Worm (Caenorhabditis elegans): Measurements from ENCODE around the gene srab-12.

Gene srab-12

ce11 chrV:17783542-17783941 lies at the start of gene srab-12:
srab-12 (minus strand) TSS chrV:17783642.
- TF ChIP-seq lin-32 (GFP tag; optimal IDR thresholded peaks at IDR 0.05): no peak
- TF ChIP-seq mep-1 (tag; optimal IDR thresholded peaks at IDR 0.05): no peak
- TF ChIP-seq nhr-76 (tag; optimal IDR thresholded peaks at IDR 0.05): no peak
- no peak for TF ChIP-seq sptf-1 (tag; optimal IDR thresholded peaks at IDR 0.05)
- no peak for TF ChIP-seq M03D4.4 (tag; optimal IDR thresholded peaks at IDR 0.05)
- no peak for TF ChIP-seq elt-3 (tag; optimal IDR thresholded peaks at IDR 0.05)
- no peak for TF ChIP-seq nhr-237 (tag; optimal IDR thresholded peaks at IDR 0.05)
- TF ChIP-seq ces-1 (GFP tag; optimal IDR thresholded peaks at IDR 0.05): no peak
- no peak for TF ChIP-seq ham-2 (GFP tag; optimal IDR thresholded peaks at IDR 0.05)
- TF ChIP-seq unc-120 (tag; optimal IDR thresholded peaks at IDR 0.05; ENCODE audit: poor library complexity, severe bottlenecking): no peak
- no peak for TF ChIP-seq mls-2 (tag; optimal IDR thresholded peaks at IDR 0.05)
- no peak for TF ChIP-seq ceh-43 (GFP tag; optimal IDR thresholded peaks at IDR 0.05)
- TF ChIP-seq nhr-12 (tag; optimal IDR thresholded peaks at IDR 0.05): no peak
- no peak for TF ChIP-seq nhr-2 (tag; optimal IDR thresholded peaks at IDR 0.05)
- no peak for TF ChIP-seq nhr-28 (tag; optimal IDR thresholded peaks at IDR 0.05)
- TF ChIP-seq ceh-39 (tag; optimal IDR thresholded peaks at IDR 0.05): no peak
- TF ChIP-seq ztf-11 (tag; optimal IDR thresholded peaks at IDR 0.05): no peak
- TF ChIP-seq zip-8 (tag; optimal IDR thresholded peaks at IDR 0.05): no peak
- no peak for TF ChIP-seq snpc-4 (tag; optimal IDR thresholded peaks at IDR 0.05)

- no peak for TF ChIP-seq ceh-43 (GFP tag; optimal IDR thresholded peaks at IDR 0.05)
Measured at ce11 chrV:17831350-17831749, 47.9 kb upstream of the srab-12 start, which contains the start of gene srh-303. srh-303 (plus strand) TSS chrV:17831650.

DNA sequence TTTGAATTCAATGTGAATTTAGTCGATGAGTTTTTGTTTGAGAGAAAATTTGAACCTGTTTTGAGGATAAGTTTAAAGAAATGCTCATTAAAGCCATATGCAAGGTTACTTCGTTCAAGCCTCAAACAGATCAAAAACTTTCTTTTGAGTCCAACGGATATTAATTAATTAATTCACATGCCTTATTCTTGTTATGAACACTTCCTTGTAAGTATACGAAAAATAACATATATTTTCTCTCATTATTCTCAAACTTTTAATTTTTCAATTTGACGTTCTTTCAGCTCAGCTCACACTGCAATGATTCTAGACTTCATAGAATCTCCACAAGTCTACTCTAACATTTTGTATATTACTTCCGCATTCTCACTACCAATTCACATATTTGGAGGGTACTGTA lies 44.9 kb upstream of the srab-12 start, which contains the start of gene srh-304:
Gene srh-304, plus strand, starts transcription at position 301 of the 400 bp plus-strand sequence.
- TF ChIP-seq tbx-8 (GFP tag; optimal IDR thresholded peaks at IDR 0.05) (no peak), ztf-11 (tag; optimal IDR thresholded peaks at IDR 0.05) (no peak), M03D4.4 (tag; optimal IDR thresholded peaks at IDR 0.05) (no peak), nhr-237 (tag; optimal IDR thresholded peaks at IDR 0.05) (no peak), mls-2 (tag; optimal IDR thresholded peaks at IDR 0.05) (no peak), ham-2 (GFP tag; optimal IDR thresholded peaks at IDR 0.05) (no peak), mab-5 (tag; optimal IDR thresholded peaks at IDR 0.05) (no peak), lin-13 (tag; optimal IDR thresholded peaks at IDR 0.05) (no peak), ces-1 (GFP tag; optimal IDR thresholded peaks at IDR 0.05) (no peak), drap-1 (GFP tag; optimal IDR thresholded peaks at IDR 0.05) (no peak), mep-1 (tag; optimal IDR thresholded peaks at IDR 0.05) (no peak), nhr-12 (tag; optimal IDR thresholded peaks at IDR 0.05) (no peak), sem-2 (GFP tag; optimal IDR thresholded peaks at IDR 0.05) (no peak), zip-8 (tag; optimal IDR thresholded peaks at IDR 0.05) (no peak), bed-3 (GFP tag; optimal IDR thresholded peaks at IDR 0.05) (no peak), nhr-2 (tag; optimal IDR thresholded peaks at IDR 0.05) (no peak), cnd-1 (tag; optimal IDR thresholded peaks at IDR 0.05) (no peak), hlh-1 (tag; optimal IDR thresholded peaks at IDR 0.05) (no peak)

DNA sequence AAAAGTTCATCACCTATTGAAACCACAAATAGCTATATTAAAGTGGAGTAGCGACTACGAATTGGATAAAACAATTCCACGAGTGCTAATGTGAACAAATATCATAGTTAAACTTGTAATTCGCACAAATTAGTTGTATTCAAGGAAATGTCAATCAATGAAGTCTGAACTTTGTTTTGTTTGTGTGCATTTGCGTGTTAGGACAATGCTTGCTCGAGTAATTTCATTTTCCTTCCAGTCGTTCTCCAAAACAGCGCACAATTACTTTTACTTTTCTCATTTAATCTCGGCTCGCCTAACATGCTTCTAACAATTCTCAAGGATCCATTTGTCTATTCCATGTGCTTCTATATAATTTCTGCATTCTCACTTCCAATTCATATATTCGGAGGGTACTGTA lies 41.2 kb upstream of the srab-12 start, which contains the start of gene srh-301:
Gene srh-301, plus strand, starts transcription at position 301 of the 400 bp plus-strand sequence.
- TF ChIP-seq pha-4 (tag; optimal IDR thresholded peaks at IDR 0.05) (no peak), ceh-83 (GFP tag; optimal IDR thresholded peaks at IDR 0.05) (no peak), elt-3 (tag; optimal IDR thresholded peaks at IDR 0.05) (no peak)

DNA sequence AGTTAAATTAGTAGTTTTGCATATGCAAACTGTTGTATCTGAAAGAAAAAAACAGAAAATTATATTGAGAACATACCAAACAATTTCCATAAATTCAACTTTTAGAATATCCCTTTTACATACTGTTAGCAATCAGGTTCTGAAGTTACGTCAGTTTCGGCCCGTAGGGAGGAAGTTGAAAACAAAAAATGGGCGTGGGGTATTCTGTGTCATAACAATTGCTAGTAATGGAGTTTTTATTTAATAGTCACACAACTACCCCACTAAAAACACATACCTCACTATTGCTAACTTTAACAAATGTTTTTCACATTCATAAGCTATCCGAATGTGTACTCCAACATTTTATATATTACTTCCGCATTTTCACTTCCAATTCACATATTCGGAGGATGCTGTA lies 38.4 kb upstream of the srab-12 start, which contains the start of gene srh-300:
Gene srh-300, plus strand, starts transcription at position 301 of the 400 bp plus-strand sequence.
- TF ChIP-seq M03D4.4 (tag; optimal IDR thresholded peaks at IDR 0.05) (no peak), flh-1 (GFP tag; optimal IDR thresholded peaks at IDR 0.05) (no peak), nhr-28 (tag; optimal IDR thresholded peaks at IDR 0.05) (no peak), elt-3 (tag; optimal IDR thresholded peaks at IDR 0.05) (no peak), nhr-76 (tag; optimal IDR thresholded peaks at IDR 0.05) (no peak), lin-13 (tag; optimal IDR thresholded peaks at IDR 0.05) (no peak), sptf-1 (tag; optimal IDR thresholded peaks at IDR 0.05) (no peak), bed-3 (GFP tag; optimal IDR thresholded peaks at IDR 0.05) (no peak), mab-5 (tag; optimal IDR thresholded peaks at IDR 0.05) (no peak), lin-32 (GFP tag; optimal IDR thresholded peaks at IDR 0.05) (no peak)

DNA sequence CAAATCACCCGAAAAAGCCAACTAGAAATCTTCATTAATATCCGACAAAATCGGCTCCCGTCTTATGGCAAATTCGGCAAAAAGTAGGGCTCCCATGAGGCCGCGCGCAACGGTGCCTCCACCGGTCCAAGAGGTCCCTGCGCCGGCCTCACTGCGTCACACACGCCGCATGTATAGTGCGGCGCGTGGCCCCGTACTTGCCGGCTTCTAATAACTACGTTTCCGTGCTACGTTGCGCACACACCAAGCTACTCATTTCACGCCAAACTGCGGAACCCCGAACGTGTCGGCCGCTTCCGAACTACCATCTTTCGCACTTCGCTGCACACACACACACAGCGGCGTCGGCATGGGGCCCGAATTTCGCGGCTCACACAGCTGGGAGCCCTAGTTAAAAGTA lies 36.3 kb upstream of the srab-12 start:
- no peak for TF ChIP-seq mls-2 (tag; optimal IDR thresholded peaks at IDR 0.05)
- no peak for TF ChIP-seq sem-2 (GFP tag; optimal IDR thresholded peaks at IDR 0.05)
- no peak for TF ChIP-seq M03D4.4 (tag; optimal IDR thresholded peaks at IDR 0.05)
- TF ChIP-seq cnd-1 (tag; optimal IDR thresholded peaks at IDR 0.05): no peak
- no peak for TF ChIP-seq nhr-2 (tag; optimal IDR thresholded peaks at IDR 0.05)
- TF ChIP-seq flh-1 (GFP tag; optimal IDR thresholded peaks at IDR 0.05): no peak
- TF ChIP-seq mep-1 (tag; optimal IDR thresholded peaks at IDR 0.05): no peak
- no peak for TF ChIP-seq pha-4 (tag; optimal IDR thresholded peaks at IDR 0.05)
- no peak for TF ChIP-seq blmp-1 (tag; optimal IDR thresholded peaks at IDR 0.05)
- no peak for TF ChIP-seq sptf-1 (tag; optimal IDR thresholded peaks at IDR 0.05)
- TF ChIP-seq mab-5 (tag; optimal IDR thresholded peaks at IDR 0.05): no peak
- TF ChIP-seq lin-13 (tag; optimal IDR thresholded peaks at IDR 0.05): no peak
- no peak for TF ChIP-seq ham-2 (GFP tag; optimal IDR thresholded peaks at IDR 0.05)
- no peak for TF ChIP-seq lin-32 (GFP tag; optimal IDR thresholded peaks at IDR 0.05)
- TF ChIP-seq unc-62 (GFP tag; optimal IDR thresholded peaks at IDR 0.05): no peak
- TF ChIP-seq ceh-83 (GFP tag; optimal IDR thresholded peaks at IDR 0.05): no peak
